Worm (Caenorhabditis elegans) whole organism, L1 larva: ENCODE results near the gene T06E6.10.
A peak's percentile ranks its signal among the peaks of the same experiment; 100 is the strongest.

Source experiments
- C16A3.4 ChIP-seq: fragments of 150-350 bp; optimal IDR thresholded peaks from 2 replicates; lab custom pipeline; 2014; ENCODE audit warnings: missing biosample characterization, missing genetic modification characterization
- ama-1 ChIP-seq: fragments of 150-350 bp; optimal IDR thresholded peaks from 2 replicates; lab custom pipeline; 2014
- ceh-63 ChIP-seq: fragments of 200-800 bp; sonication (Bioruptor generic); optimal IDR thresholded peaks from 2 replicates; lab custom pipeline; 2018; ENCODE audit warnings: mild to moderate bottlenecking, missing genetic modification characterization, missing compliant biosample characterization
- efl-1 ChIP-seq, 4 experiments: fragments of 150-350 bp; optimal IDR thresholded peaks in 3 of 4; peaks in 1 of 4; 1 replicate in 1 of 4; 2 replicates in 3 of 4; lab custom pipeline; 2014; ENCODE audit warnings: missing biosample characterization in 2 of 4, missing genetic modification characterization in 2 of 4, missing genetic modification reagents in 2 of 4
- egl-27 ChIP-seq, 2 experiments: fragments of 150-350 bp in 1 of 2; sonication (generic microtip); optimal IDR thresholded peaks; 3 replicates each; lab custom pipeline; 2017 to 2018; ENCODE audit warnings: missing biosample characterization in 2 of 2, missing genetic modification characterization in 2 of 2, missing genetic modification reagents in 2 of 2
- elt-2 ChIP-seq: sonication (generic microtip); optimal IDR thresholded peaks from 2 replicates; lab custom pipeline; 2016; ENCODE audit warnings: missing genetic modification characterization, mild to moderate bottlenecking, inconsistent platforms, missing compliant biosample characterization, missing genetic modification reagents
- fkh-4 ChIP-seq: sonication (generic microtip); optimal IDR thresholded peaks from 2 replicates; lab custom pipeline; 2016; ENCODE audit warnings: missing compliant biosample characterization, missing genetic modification characterization, borderline replicate concordance
- fos-1 ChIP-seq: fragments of 150-350 bp; optimal IDR thresholded peaks from 2 replicates; lab custom pipeline; 2014; ENCODE audit warnings: missing biosample characterization, missing genetic modification characterization
- hlh-4 ChIP-seq: sonication (generic microtip); optimal IDR thresholded peaks from 2 replicates; lab custom pipeline; 2016; ENCODE audit warnings: mild to moderate bottlenecking, missing genetic modification characterization, missing compliant biosample characterization
- isw-1 ChIP-seq: fragments of 200-800 bp; sonication (Bioruptor generic); IDR thresholded peaks from 2 replicates; pipeline ENCODE4 v1.3.6; 2022; ENCODE audit warnings: missing genetic modification characterization, missing compliant biosample characterization
- jun-1 ChIP-seq: fragments of 150-350 bp; optimal IDR thresholded peaks from 2 replicates; lab custom pipeline; 2014; ENCODE audit warnings: missing biosample characterization, missing genetic modification reagents, missing genetic modification characterization
- lin-13 ChIP-seq: fragments of 150-350 bp; optimal IDR thresholded peaks from 2 replicates; lab custom pipeline; 2014; ENCODE audit warnings: missing biosample characterization, missing genetic modification reagents, missing genetic modification characterization
- lin-14 ChIP-seq: fragments of 200-800 bp; sonication (Bioruptor generic); optimal IDR thresholded peaks from 2 replicates; lab custom pipeline; 2018; ENCODE audit warnings: mild to moderate bottlenecking, missing genetic modification characterization, moderate library complexity, missing compliant biosample characterization
- lin-39 ChIP-seq: fragments of 150-350 bp; optimal IDR thresholded peaks from 2 replicates; lab custom pipeline; 2014; ENCODE audit warnings: missing biosample characterization, missing genetic modification reagents, missing genetic modification characterization
- lir-3 ChIP-seq: sonication (generic microtip); optimal IDR thresholded peaks from 2 replicates; lab custom pipeline; 2016; ENCODE audit warnings: mild to moderate bottlenecking, missing genetic modification characterization, moderate library complexity, missing compliant biosample characterization; ENCODE audit not compliant: poor library complexity
- mab-9 ChIP-seq: fragments of 200-800 bp; sonication (Bioruptor generic); IDR thresholded peaks from 2 replicates; pipeline ENCODE4 v1.3.6; 2022; ENCODE audit warnings: missing genetic modification reagents, missing genetic modification characterization, missing compliant biosample characterization
- mef-2 ChIP-seq: fragments of 150-350 bp; optimal IDR thresholded peaks from 2 replicates; lab custom pipeline; 2014; ENCODE audit warnings: missing biosample characterization, missing genetic modification characterization
- nhr-20 ChIP-seq: sonication (generic microtip); optimal IDR thresholded peaks from 2 replicates; lab custom pipeline; 2016; ENCODE audit warnings: mild to moderate bottlenecking, missing genetic modification characterization, missing compliant biosample characterization
- nhr-237 ChIP-seq: fragments of 150-350 bp; optimal IDR thresholded peaks from 2 replicates; lab custom pipeline; 2014; ENCODE audit warnings: missing biosample characterization, missing genetic modification characterization
- nhr-71 ChIP-seq: sonication (generic microtip); optimal IDR thresholded peaks from 2 replicates; lab custom pipeline; 2016; ENCODE audit warnings: mild to moderate bottlenecking, missing genetic modification characterization, moderate library complexity, missing compliant biosample characterization
- nhr-76 ChIP-seq: sonication (generic microtip); optimal IDR thresholded peaks from 2 replicates; lab custom pipeline; 2017; ENCODE audit warnings: missing biosample characterization, missing genetic modification characterization
- nhr-85 ChIP-seq: sonication (generic microtip); peaks from one replicate; lab custom pipeline; 2016; ENCODE audit warnings: missing genetic modification characterization, inconsistent platforms, missing compliant biosample characterization
- nhr-90 ChIP-seq: sonication (generic microtip); optimal IDR thresholded peaks from 2 replicates; lab custom pipeline; 2016; ENCODE audit warnings: mild to moderate bottlenecking, missing genetic modification characterization, missing compliant biosample characterization; ENCODE audit not compliant: poor library complexity
- pag-3 ChIP-seq: sonication (generic microtip); optimal IDR thresholded peaks from 2 replicates; lab custom pipeline; 2017; ENCODE audit warnings: missing genetic modification characterization, mild to moderate bottlenecking, missing compliant biosample characterization, antibody characterized with exemption, borderline replicate concordance; ENCODE audit not compliant: insufficient read depth
- pqm-1 ChIP-seq: sonication (generic microtip); optimal IDR thresholded peaks from 3 replicates; lab custom pipeline; 2017; ENCODE audit warnings: missing biosample characterization, missing genetic modification characterization
- sox-4 ChIP-seq: sonication (generic microtip); optimal IDR thresholded peaks from 2 replicates; lab custom pipeline; 2016; ENCODE audit warnings: missing genetic modification characterization, missing compliant biosample characterization
- sup-37 ChIP-seq: fragments of 200-800 bp; sonication (Bioruptor generic); optimal IDR thresholded peaks from 2 replicates; lab custom pipeline; 2018; ENCODE audit warnings: mild to moderate bottlenecking, missing genetic modification characterization, missing compliant biosample characterization
- unc-130 ChIP-seq: fragments of 150-350 bp; optimal IDR thresholded peaks from 2 replicates; lab custom pipeline; 2017; ENCODE audit warnings: missing biosample characterization, missing genetic modification characterization, inconsistent platforms
- vab-15 ChIP-seq: sonication (generic microtip); optimal IDR thresholded peaks from 2 replicates; lab custom pipeline; 2017; ENCODE audit warnings: missing genotype, mild to moderate bottlenecking, missing genetic modification characterization, missing compliant biosample characterization
- ztf-11 ChIP-seq, 2 experiments: sonication (generic microtip); optimal IDR thresholded peaks; 2 replicates each; lab custom pipeline; 2016 to 2017; ENCODE audit warnings: missing genetic modification characterization in 2 of 2, missing biosample characterization in 1 of 2, missing compliant biosample characterization in 1 of 2
- ztf-4 ChIP-seq: fragments of 150-350 bp; optimal IDR thresholded peaks from 2 replicates; lab custom pipeline; 2014; ENCODE audit warnings: missing biosample characterization, missing genetic modification characterization

The T06E6.10 gene

DNA sequence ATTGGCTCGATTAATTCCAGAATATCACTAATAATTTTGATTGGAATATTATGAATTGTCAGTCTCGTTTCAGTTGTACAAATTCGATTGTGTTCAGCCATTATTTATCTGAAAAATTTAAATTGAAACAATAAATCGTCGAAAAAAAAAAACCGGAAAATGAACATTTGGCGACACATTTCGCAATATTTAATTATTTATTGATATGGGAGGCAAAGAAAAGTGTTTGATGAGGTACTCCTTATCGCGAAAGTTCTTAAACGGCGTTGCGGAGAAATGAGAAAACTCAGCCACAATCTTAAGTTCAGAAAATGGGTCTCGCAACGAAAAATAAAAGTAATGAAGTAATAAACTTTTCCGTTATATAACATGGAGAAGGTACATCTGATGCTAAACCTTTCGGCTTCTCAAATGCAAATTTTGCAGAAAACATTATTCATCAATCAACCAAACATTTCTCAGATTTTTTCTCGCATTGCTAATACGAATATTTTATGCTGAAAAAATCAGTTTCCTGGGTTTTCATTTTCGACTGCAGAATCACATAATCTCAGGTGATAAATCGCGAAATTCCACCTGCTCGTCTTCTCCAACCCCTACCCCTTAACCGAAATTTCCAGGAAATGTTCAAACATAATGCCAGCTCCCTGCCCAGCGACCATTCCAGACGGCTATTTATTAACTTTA lies 18.1 kb upstream of the T06E6.10 start, which contains the start of the genes T06E6.15 and sri-7:
Gene T06E6.15 (minus strand): TSS at position 101 of the 687 bp plus-strand sequence.
Gene sri-7 (plus strand): TSS at position 637 of the 687 bp plus-strand sequence.
- TF ChIP-seq nhr-20 (tag; lab: Kevin White, UChicago) (no peak), mef-2 (no peak), efl-1 (optimal IDR thresholded peaks at IDR 0.05; lab: Kevin White, UChicago) (no peak), efl-1 (GFP tag; optimal IDR thresholded peaks at IDR 0.05 in 1 of 2; lab: Kevin White, UChicago) (peak in 1 of 2 experiments; percentile 40), hlh-4 (peak; percentile 89), unc-130 (no peak), ztf-4 (tag; lab: Kevin White, UChicago) (no peak), nhr-85 (tag; lab: Kevin White, UChicago) (no peak), C16A3.4 (tag; lab: Kevin White, UChicago) (no peak)

ce11 chrV:15401856-15402314 lies 16.0 kb upstream of the T06E6.10 start, which contains the start of gene fbxa-135:
Gene fbxa-135 (plus strand): TSS chrV:15402264.
- TF ChIP-seq elt-2 (tag; lab: Kevin White, UChicago) (peak; percentile 3), nhr-76 (tag; lab: Kevin White, UChicago) (no peak)

DNA sequence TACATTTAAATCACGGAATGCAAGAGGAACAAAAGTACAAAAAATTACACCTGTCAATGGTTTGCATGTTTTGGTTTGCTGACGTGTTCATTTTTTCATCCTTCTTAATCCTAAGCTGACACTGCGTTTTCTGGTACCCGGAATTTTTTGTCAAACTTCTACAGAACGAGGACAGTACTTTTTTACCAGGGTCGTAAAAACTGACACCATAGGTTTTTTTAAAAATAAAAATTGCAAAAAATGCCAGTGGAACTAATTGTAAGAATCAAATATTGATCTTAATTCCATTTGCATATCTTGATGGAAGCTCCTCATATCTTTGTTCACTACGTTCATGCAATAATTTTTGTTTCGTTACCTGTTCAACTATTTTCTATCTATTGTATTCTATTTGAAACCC lies 13.1 kb upstream of the T06E6.10 start, which contains the start of gene srh-258:
Gene srh-258 (plus strand): TSS at position 301 of the 400 bp plus-strand sequence.
- no peak for TF ChIP-seq nhr-90

DNA sequence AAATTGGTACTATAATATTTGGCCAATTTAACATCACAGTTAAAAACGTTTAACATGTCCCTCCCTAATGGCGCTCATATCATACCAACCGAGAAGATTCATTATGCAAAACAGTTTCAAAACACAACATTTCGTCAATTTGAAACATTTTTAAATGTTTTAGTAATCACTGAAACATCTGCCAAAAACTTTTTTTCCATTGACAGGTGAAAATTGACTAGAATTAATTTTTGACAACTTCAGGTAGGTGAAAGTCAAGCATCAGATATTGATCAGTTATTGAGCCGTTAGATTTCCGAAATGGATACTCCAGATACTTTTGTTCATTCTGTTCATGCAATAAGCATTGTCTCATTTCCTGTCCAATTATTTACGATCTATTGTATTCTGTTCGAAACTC lies 11.0 kb upstream of the T06E6.10 start, which contains the start of gene srh-257:
Gene srh-257 (plus strand): TSS at position 301 of the 400 bp plus-strand sequence.
- TF ChIP-seq fos-1 (tag; lab: Kevin White, UChicago) = no peak
- no peak for TF ChIP-seq ama-1
- TF ChIP-seq fkh-4 (tag; lab: Kevin White, UChicago) = no peak
- no peak for TF ChIP-seq ztf-4 (tag; lab: Kevin White, UChicago)
- TF ChIP-seq lir-3 = no peak
- no peak for TF ChIP-seq nhr-76 (tag; lab: Kevin White, UChicago)
- TF ChIP-seq hlh-4 = no peak

DNA sequence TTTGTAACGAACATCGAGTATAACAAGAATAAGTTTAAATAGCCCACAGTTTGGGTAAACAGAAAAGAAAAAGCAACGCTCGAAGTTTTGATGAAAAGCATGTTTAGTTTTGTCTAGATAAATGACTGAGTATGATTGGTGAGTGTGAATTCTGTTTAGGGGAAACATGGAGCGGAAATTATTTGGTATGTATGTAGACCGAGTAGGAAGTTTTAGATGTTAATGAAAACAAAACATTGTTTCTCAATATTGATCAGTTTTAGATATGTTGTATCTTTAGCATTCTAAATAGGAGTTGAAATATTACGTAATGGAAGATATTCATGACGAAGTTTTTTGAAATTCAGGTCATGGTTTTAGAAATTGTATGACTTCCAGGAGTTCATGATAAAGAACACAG lies 5.3 kb upstream of the T06E6.10 start, which contains the start of gene srbc-63:
Gene srbc-63 (minus strand): TSS at position 101 of the 400 bp plus-strand sequence.
- TF ChIP-seq lin-14 (GFP tag; lab: Kevin White, UChicago) (no peak), sup-37 (GFP tag; lab: Kevin White, UChicago) (no peak), ztf-11 (tag; optimal IDR thresholded peaks at IDR 0.05; lab: Kevin White, UChicago) (no peak), nhr-90 (no peak)

ce11 chrV:15413847-15414246 lies 4.1 kb upstream of the T06E6.10 start, which contains the start of gene srh-264:
Gene srh-264 (plus strand): TSS chrV:15414147.
- no peak for TF ChIP-seq fos-1 (tag; lab: Kevin White, UChicago)
- no peak for TF ChIP-seq ceh-63 (GFP tag; lab: Kevin White, UChicago)
- TF ChIP-seq isw-1 (GFP tag; lab: Robert Waterston, UW) = no peak
- no peak for TF ChIP-seq lin-39 (tag; lab: Kevin White, UChicago)
- TF ChIP-seq nhr-76 (tag; lab: Kevin White, UChicago) = no peak
- TF ChIP-seq jun-1 (tag; lab: Kevin White, UChicago) = no peak
- TF ChIP-seq vab-15 (tag; lab: Kevin White, UChicago) = no peak
- no peak for TF ChIP-seq sox-4 (tag; lab: Kevin White, UChicago)
- TF ChIP-seq mab-9 (GFP tag; lab: Robert Waterston, UW) = no peak
- TF ChIP-seq hlh-4 = no peak
- no peak for TF ChIP-seq pqm-1 (tag; lab: Kevin White, UChicago)
- TF ChIP-seq lir-3 = no peak
- TF ChIP-seq nhr-71 (tag; lab: Kevin White, UChicago) = no peak
- TF ChIP-seq ama-1 = no peak
- TF ChIP-seq egl-27 (tag; optimal IDR thresholded peaks at IDR 0.05; lab: Kevin White, UChicago) = no peak
- TF ChIP-seq lin-13 = no peak
- TF ChIP-seq nhr-237 (tag; lab: Kevin White, UChicago) = no peak
- no peak for TF ChIP-seq pag-3 (tag; lab: Kevin White, UChicago)
- TF ChIP-seq, all 84 proteins: peak for 0
